Fruit fly (Drosophila melanogaster) whole organism, embryonic: ENCODE measurements around the gene CG8119.

ENCODE experiments used
- Awh ChIP-seq: fragments of 200-800 bp; sonication (Bioruptor generic); IDR thresholded peaks from 2 replicates; pipeline ENCODE4, ENCODE4 v1.3.6; 2022; ENCODE audit warnings: missing biosample characterization, missing genetic modification characterization
- CG10366 ChIP-seq: fragments of 200-800 bp; sonication (Bioruptor generic); IDR thresholded peaks from 2 replicates; pipeline ENCODE4 v1.3.6; 2022; ENCODE audit warnings: missing biosample characterization, missing genetic modification characterization
- CG10431 ChIP-seq: fragments of 200-800 bp; sonication (Bioruptor generic); optimal IDR thresholded peaks from 3 replicates; lab custom pipeline; 2018; ENCODE audit warnings: missing biosample characterization, mild to moderate bottlenecking, missing genetic modification characterization
- CG10979 ChIP-seq: fragments of 200-800 bp; sonication (Bioruptor generic); optimal IDR thresholded peaks from 2 replicates; lab custom pipeline; 2018; ENCODE audit warnings: missing biosample characterization, mild to moderate bottlenecking, missing genetic modification characterization, moderate library complexity
- CG11695 ChIP-seq: fragments of 200-800 bp; sonication (Bioruptor generic); IDR thresholded peaks from 3 replicates; pipeline ENCODE4 v1.3.6; 2022; ENCODE audit warnings: missing biosample characterization, missing genetic modification characterization
- CG12219 ChIP-seq: fragments of 200-800 bp; sonication (Bioruptor generic); optimal IDR thresholded peaks from 3 replicates; lab custom pipeline; 2018; ENCODE audit warnings: missing biosample characterization, mild to moderate bottlenecking, missing genetic modification characterization
- CG12659 ChIP-seq: fragments of 200-800 bp; sonication (Bioruptor generic); optimal IDR thresholded peaks from 3 replicates; lab custom pipeline; 2017; ENCODE audit warnings: mild to moderate bottlenecking, missing biosample characterization, missing genetic modification reagents, missing genetic modification characterization
- CG13287 ChIP-seq: fragments of 200-800 bp; sonication (Bioruptor generic); IDR thresholded peaks from 2 replicates; pipeline ENCODE4 v1.3.6; 2022; ENCODE audit warnings: missing biosample characterization, missing genetic modification characterization; ENCODE audit not compliant: partially characterized antibody
- CG13775 ChIP-seq: fragments of 200-800 bp; sonication (Bioruptor generic); optimal IDR thresholded peaks from 3 replicates; lab custom pipeline; 2017; ENCODE audit warnings: missing biosample characterization, mild to moderate bottlenecking, missing genetic modification characterization
- CG14860 ChIP-seq: fragments of 200-800 bp; sonication (Bioruptor generic); IDR thresholded peaks from 3 replicates; pipeline ENCODE4 v1.3.6; 2022; ENCODE audit warnings: missing biosample characterization, missing genetic modification characterization; ENCODE audit not compliant: partially characterized antibody
- CG15269 ChIP-seq: fragments of 200-800 bp; sonication (Bioruptor generic); optimal IDR thresholded peaks from 2 replicates; lab custom pipeline; 2018; ENCODE audit warnings: missing biosample characterization, mild to moderate bottlenecking, missing genetic modification characterization, moderate library complexity
- CG1602 ChIP-seq: fragments of 200-800 bp; sonication (Bioruptor generic); optimal IDR thresholded peaks from 3 replicates; lab custom pipeline; 2016; ENCODE audit warnings: missing biosample characterization, missing genetic modification characterization
- CG2202 ChIP-seq: fragments of 200-800 bp; sonication (Bioruptor generic); optimal IDR thresholded peaks from 2 replicates; lab custom pipeline; 2018; ENCODE audit warnings: missing biosample characterization, mild to moderate bottlenecking, missing genetic modification characterization
- CG2889 ChIP-seq: fragments of 200-800 bp; sonication (Bioruptor generic); IDR thresholded peaks from 3 replicates; pipeline ENCODE4 v1.3.6; 2022; ENCODE audit warnings: missing biosample characterization, missing genetic modification characterization
- CG32767 ChIP-seq: fragments of 200-800 bp; sonication (Bioruptor generic); IDR thresholded peaks from 2 replicates; pipeline ENCODE4 v1.3.6; 2022; ENCODE audit warnings: missing biosample characterization, missing genetic modification characterization
- CG33213 ChIP-seq: fragments of 200-800 bp; sonication (Bioruptor generic); optimal IDR thresholded peaks from 3 replicates; lab custom pipeline; 2016; ENCODE audit warnings: missing biosample characterization, missing genetic modification characterization
- CG3838 ChIP-seq: fragments of 200-800 bp; sonication (Bioruptor generic); optimal IDR thresholded peaks from 3 replicates; lab custom pipeline; 2016; ENCODE audit warnings: missing biosample characterization, missing genetic modification characterization
- CG4328 ChIP-seq: fragments of 200-800 bp; sonication (Bioruptor generic); optimal IDR thresholded peaks from 3 replicates; lab custom pipeline; 2017; ENCODE audit warnings: missing biosample characterization, missing genetic modification reagents, missing genetic modification characterization
- CG4820 ChIP-seq: fragments of 200-800 bp; sonication (Bioruptor generic); optimal IDR thresholded peaks from 3 replicates; lab custom pipeline; 2016; ENCODE audit warnings: missing biosample characterization, missing genetic modification characterization
- CG5245 ChIP-seq: fragments of 200-800 bp; sonication (Bioruptor generic); optimal IDR thresholded peaks from 3 replicates; lab custom pipeline; 2016; ENCODE audit warnings: missing biosample characterization, missing genetic modification characterization
- CG6813 ChIP-seq: fragments of 200-800 bp; sonication (Bioruptor generic); optimal IDR thresholded peaks from 2 replicates; lab custom pipeline; 2017; ENCODE audit warnings: missing biosample characterization, missing genetic modification characterization, mild to moderate bottlenecking, moderate library complexity, missing genetic modification reagents
- CG7839 ChIP-seq: fragments of 200-800 bp; sonication (Bioruptor generic); optimal IDR thresholded peaks from 3 replicates; lab custom pipeline; 2018; ENCODE audit warnings: missing biosample characterization, mild to moderate bottlenecking, missing genetic modification characterization, moderate library complexity
- CG8281 ChIP-seq: fragments of 200-800 bp; sonication (Bioruptor generic); optimal IDR thresholded peaks from 2 replicates; lab custom pipeline; 2018; ENCODE audit warnings: missing biosample characterization, mild to moderate bottlenecking, missing genetic modification characterization, moderate library complexity
- CG8388 ChIP-seq: fragments of 200-800 bp; sonication (Bioruptor generic); optimal IDR thresholded peaks from 2 replicates; lab custom pipeline; 2019; ENCODE audit warnings: missing biosample characterization, mild to moderate bottlenecking, missing genetic modification characterization, moderate library complexity
- CG9437 ChIP-seq: fragments of 200-800 bp; sonication (Bioruptor generic); optimal IDR thresholded peaks from 2 replicates; lab custom pipeline; 2018; ENCODE audit warnings: missing biosample characterization, mild to moderate bottlenecking, missing genetic modification characterization
- CTCF ChIP-seq: fragments of 200-800 bp; sonication (Bioruptor generic); optimal IDR thresholded peaks from 2 replicates; lab custom pipeline; 2017; ENCODE audit warnings: missing biosample characterization, mild to moderate bottlenecking, missing genetic modification characterization, moderate library complexity
- Chrac-16 ChIP-seq: fragments of 200-800 bp; sonication (Bioruptor generic); optimal IDR thresholded peaks from 3 replicates; lab custom pipeline; 2016; ENCODE audit warnings: missing biosample characterization, missing genetic modification characterization
- CrebB ChIP-seq: fragments of 200-800 bp; sonication (Bioruptor generic); optimal IDR thresholded peaks from 3 replicates; lab custom pipeline; 2018; ENCODE audit warnings: missing biosample characterization, mild to moderate bottlenecking, missing genetic modification characterization
- Fer1 ChIP-seq: fragments of 200-800 bp; sonication (Bioruptor generic); optimal IDR thresholded peaks from 2 replicates; lab custom pipeline; 2017; ENCODE audit warnings: missing biosample characterization, mild to moderate bottlenecking, missing genetic modification characterization
- H15 ChIP-seq: fragments of 200-800 bp; sonication (Bioruptor generic); IDR thresholded peaks from 3 replicates; pipeline ENCODE4 v1.3.6; 2022; ENCODE audit warnings: missing biosample characterization, missing genetic modification characterization
- Hr3 ChIP-seq: fragments of 200-800 bp; sonication (Bioruptor generic); optimal IDR thresholded peaks from 3 replicates; lab custom pipeline; 2016; ENCODE audit warnings: missing biosample characterization, missing genetic modification characterization
- Meics ChIP-seq: fragments of 200-800 bp; sonication (Bioruptor generic); optimal IDR thresholded peaks from 2 replicates; lab custom pipeline; 2017; ENCODE audit warnings: missing biosample characterization, mild to moderate bottlenecking, missing genetic modification characterization
- Sox100B ChIP-seq: fragments of 200-800 bp; sonication (Bioruptor generic); optimal IDR thresholded peaks from 3 replicates; lab custom pipeline; 2018; ENCODE audit warnings: missing biosample characterization, mild to moderate bottlenecking, missing genetic modification characterization
- Vsx1 ChIP-seq: fragments of 200-800 bp; sonication (Bioruptor generic); optimal IDR thresholded peaks from 2 replicates; lab custom pipeline; 2017; ENCODE audit warnings: missing biosample characterization, mild to moderate bottlenecking, missing genetic modification characterization, missing genetic modification reagents
- Xbp1 ChIP-seq: fragments of 200-800 bp; sonication (Bioruptor generic); optimal IDR thresholded peaks from 3 replicates; lab custom pipeline; 2016; ENCODE audit warnings: missing biosample characterization, mild to moderate bottlenecking, missing genetic modification characterization
- ab ChIP-seq: fragments of 200-800 bp; sonication (Bioruptor generic); optimal IDR thresholded peaks from 2 replicates; lab custom pipeline; 2016; ENCODE audit warnings: missing biosample characterization, missing genetic modification characterization
- amos ChIP-seq: fragments of 200-800 bp; sonication (Bioruptor generic); IDR thresholded peaks from 2 replicates; pipeline ENCODE4 v1.3.6; 2022; ENCODE audit warnings: missing biosample characterization, missing genetic modification characterization; ENCODE audit not compliant: partially characterized antibody
- ara ChIP-seq: fragments of 200-800 bp; sonication (Bioruptor generic); IDR thresholded peaks from 2 replicates; pipeline ENCODE4 v1.3.6; 2022; ENCODE audit warnings: missing biosample characterization, missing genetic modification characterization
- cas ChIP-seq: fragments of 200-800 bp; sonication (Bioruptor generic); IDR thresholded peaks from 2 replicates; pipeline ENCODE4 v1.3.6; 2022; ENCODE audit warnings: missing biosample characterization, missing genetic modification characterization
- crc ChIP-seq: fragments of 200-800 bp; sonication (Bioruptor generic); optimal IDR thresholded peaks from 2 replicates; lab custom pipeline; 2016; ENCODE audit warnings: missing biosample characterization, missing genetic modification characterization
- fd96Cb ChIP-seq: fragments of 200-800 bp; sonication (Bioruptor generic); optimal IDR thresholded peaks from 2 replicates; lab custom pipeline; 2018; ENCODE audit warnings: missing biosample characterization, mild to moderate bottlenecking, missing genetic modification characterization, moderate library complexity
- gcm2 ChIP-seq: fragments of 200-800 bp; sonication (Bioruptor generic); optimal IDR thresholded peaks from 2 replicates; lab custom pipeline; 2016; ENCODE audit warnings: missing biosample characterization, missing genetic modification characterization
- gsb ChIP-seq: fragments of 200-800 bp; sonication (Bioruptor generic); IDR thresholded peaks from 2 replicates; pipeline ENCODE4 v1.3.6; 2022; ENCODE audit warnings: missing biosample characterization, missing genetic modification characterization
- kni ChIP-seq: fragments of 200-800 bp; sonication (Bioruptor generic); optimal IDR thresholded peaks from 3 replicates; lab custom pipeline; 2017; ENCODE audit warnings: mild to moderate bottlenecking, missing biosample characterization, missing genetic modification reagents, missing genetic modification characterization
- oc ChIP-seq: fragments of 200-800 bp; sonication (Bioruptor generic); optimal IDR thresholded peaks from 2 replicates; lab custom pipeline; 2018; ENCODE audit warnings: missing biosample characterization, mild to moderate bottlenecking, missing genetic modification characterization, moderate library complexity
- sima ChIP-seq: fragments of 200-800 bp; sonication (Bioruptor generic); optimal IDR thresholded peaks from 2 replicates; lab custom pipeline; 2016; ENCODE audit warnings: missing biosample characterization, missing genetic modification characterization
- sna ChIP-seq: fragments of 200-800 bp; sonication (Bioruptor generic); IDR thresholded peaks from 2 replicates; pipeline ENCODE4 v1.3.6; 2022; ENCODE audit warnings: missing biosample characterization, missing genetic modification characterization; ENCODE audit not compliant: partially characterized antibody
- tap ChIP-seq: fragments of 200-800 bp; optimal IDR thresholded peaks from 3 replicates; lab custom pipeline; 2019; ENCODE audit warnings: missing biosample characterization, mild to moderate bottlenecking, missing genetic modification characterization, moderate library complexity
- toy ChIP-seq: fragments of 200-800 bp; sonication (Bioruptor generic); IDR thresholded peaks from 2 replicates; pipeline ENCODE4 v1.3.6; 2022; ENCODE audit warnings: missing biosample characterization, missing genetic modification characterization
- trem ChIP-seq: fragments of 200-800 bp; optimal IDR thresholded peaks from 3 replicates; lab custom pipeline; 2019; ENCODE audit warnings: missing biosample characterization, mild to moderate bottlenecking, missing genetic modification characterization, moderate library complexity
- ttk ChIP-seq: fragments of 200-800 bp; sonication (Bioruptor generic); IDR thresholded peaks from 2 replicates; pipeline ENCODE4 v2.1.2; 2022; ENCODE audit warnings: missing biosample characterization, missing genetic modification characterization

Gene CG8119

DNA sequence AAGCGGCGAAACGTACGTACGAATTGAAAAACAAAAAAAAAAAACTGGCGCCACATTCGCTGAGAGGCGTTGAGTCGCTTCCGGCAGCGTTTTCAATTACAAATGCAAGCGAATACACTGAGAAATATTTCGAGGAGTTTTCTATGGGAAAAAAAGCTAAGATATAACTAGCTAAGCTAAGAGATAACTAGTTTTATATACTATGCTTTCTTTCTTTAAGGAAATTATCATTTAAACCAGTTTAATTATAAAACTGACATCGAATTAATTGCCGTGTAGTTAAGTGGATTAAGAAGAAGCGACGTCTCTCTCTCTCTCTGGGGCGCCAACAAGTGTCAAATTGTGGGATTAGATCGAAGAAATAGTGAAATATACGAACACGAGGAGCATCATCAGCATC lies 47.0 kb upstream of the CG8119 start (continued):
- TF ChIP-seq tap (tag; lab: Kevin White, UChicago) (peak; percentile 63), Awh (GFP tag; lab: Robert Waterston, UW) (0 out of 2 replicates have a peak, but pooled peaks have one; percentile 50), CG6813 (GFP tag; lab: Kevin White, UChicago) (peak; percentile 34), CG9437 (GFP tag; lab: Kevin White, UChicago) (peak; percentile 16), Sox100B (GFP tag; lab: Kevin White, UChicago) (peak; percentile 42), gsb (no peak), toy (GFP tag; lab: Robert Waterston, UW) (no peak), CG13287 (GFP tag; lab: Robert Waterston, UW) (no peak), CG7839 (peak; percentile 76), Chrac-16 (GFP tag; lab: Kevin White, UChicago) (peak; percentile 30), sna (GFP tag; lab: Robert Waterston, UW) (no peak), CG10366 (GFP tag; lab: Robert Waterston, UW) (peak; percentile 45), CG15269 (tag; lab: Kevin White, UChicago) (peak; percentile 69), gcm2 (peak; percentile 20), ara (GFP tag; lab: Robert Waterston, UW) (peak; percentile 67), CrebB (no peak), Hr3 (peak; percentile 53), Meics (GFP tag; lab: Kevin White, UChicago) (peak; percentile 46), CG14860 (GFP tag; lab: Robert Waterston, UW) (no peak), Vsx1 (no peak), CG32767 (GFP tag; lab: Robert Waterston, UW) (0 out of 2 replicates have a peak, but pooled peaks have one; percentile 44), CG5245 (GFP tag; lab: Kevin White, UChicago) (peak; percentile 7), fd96Cb (tag; lab: Kevin White, UChicago) (peak; percentile 71), ttk (GFP tag; lab: Robert Waterston, UW) (peak; percentile 51), Xbp1 (GFP tag; lab: Kevin White, UChicago) (peak; percentile 58), oc (tag; lab: Kevin White, UChicago) (peak; percentile 78), CG2889 (GFP tag; lab: Robert Waterston, UW) (no peak), amos (GFP tag; lab: Robert Waterston, UW) (no peak), Fer1 (peak; percentile 29), CG2202 (tag; lab: Kevin White, UChicago) (no peak), CG13775 (GFP tag; lab: Kevin White, UChicago) (peak; percentile 40), CG1602 (peak; percentile 36), CG33213 (GFP tag; lab: Kevin White, UChicago) (peak; percentile 13), CG4328 (GFP tag; lab: Kevin White, UChicago) (no peak), CTCF (no peak), CG8281 (peak; percentile 11), ab (no peak), CG12219 (GFP tag; lab: Kevin White, UChicago) (peak; percentile 42), CG10979 (tag; lab: Kevin White, UChicago) (peak; percentile 73), sima (GFP tag; lab: Kevin White, UChicago) (peak; percentile 3), cas (GFP tag; lab: Robert Waterston, UW) (no peak), CG12659 (peak; percentile 46), CG3838 (GFP tag; lab: Kevin White, UChicago) (no peak), crc (GFP tag; lab: Kevin White, UChicago) (peak; percentile 3), trem (peak; percentile 31), CG10431 (no peak), CG11695 (GFP tag; lab: Robert Waterston, UW) (peak; percentile 58; the same call in 1 of the 3 replicates), CG4820 (GFP tag; lab: Kevin White, UChicago) (peak; percentile 61), H15 (GFP tag; lab: Robert Waterston, UW) (0 out of 3 replicates have a peak, but pooled peaks have one; percentile 7), CG8388 (GFP tag; lab: Kevin White, UChicago) (peak; percentile 57), kni (GFP tag; lab: Kevin White, UChicago) (no peak)
